Worm (Caenorhabditis elegans) whole organism, L4 larva: Measurements from ENCODE around the gene srh-282.

ENCODE experiments used
- F10B5.3 ChIP-seq: sonication (generic microtip); optimal IDR thresholded peaks from 2 replicates; lab custom pipeline; 2016; ENCODE audit warnings: mild to moderate bottlenecking, missing genetic modification characterization, missing compliant biosample characterization
- F26F4.8 ChIP-seq: fragments of 200-800 bp; sonication (Bioruptor generic); conservative IDR thresholded peaks from 2 replicates; pipeline ENCODE4 v1.3.6; 2022; ENCODE audit warnings: missing genetic modification characterization, missing compliant biosample characterization
- T20F7.1 ChIP-seq: fragments of 200-800 bp; sonication (Bioruptor generic); optimal IDR thresholded peaks from 2 replicates; lab custom pipeline; 2018; ENCODE audit warnings: mild to moderate bottlenecking, missing genetic modification characterization, missing compliant biosample characterization
- T26A8.4 ChIP-seq: fragments of 200-800 bp; sonication (Bioruptor generic); IDR thresholded peaks from 2 replicates; pipeline ENCODE4 v1.3.6; 2022; ENCODE audit warnings: missing genetic modification characterization, missing compliant biosample characterization
- Y105C5A.15 ChIP-seq: fragments of 200-800 bp; sonication (Bioruptor generic); IDR thresholded peaks from 2 replicates; pipeline ENCODE4 v1.3.6; 2022; ENCODE audit warnings: missing genetic modification characterization, missing compliant biosample characterization
- ZK337.2 ChIP-seq: fragments of 200-800 bp; sonication (Bioruptor generic); IDR thresholded peaks from 2 replicates; pipeline ENCODE4 v1.3.6; 2022; ENCODE audit warnings: missing genetic modification reagents, missing genetic modification characterization, missing compliant biosample characterization
- ZK546.5 ChIP-seq, 2 experiments: sonication (generic microtip); optimal IDR thresholded peaks; 2 replicates each; lab custom pipeline; 2017; ENCODE audit warnings: missing biosample characterization in 2 of 2, missing genetic modification characterization in 2 of 2
- aly-2 ChIP-seq: sonication (generic microtip); optimal IDR thresholded peaks from 2 replicates; lab custom pipeline; 2018; ENCODE audit warnings: missing biosample characterization, missing genetic modification characterization
- arid-1 ChIP-seq: fragments of 200-800 bp; sonication (Bioruptor generic); conservative IDR thresholded peaks from 2 replicates; pipeline ENCODE4 v1.3.6; 2022; ENCODE audit warnings: missing genetic modification reagents, missing genetic modification characterization, missing compliant biosample characterization
- attf-4 ChIP-seq: sonication (generic microtip); optimal IDR thresholded peaks from 3 replicates; lab custom pipeline; 2017; ENCODE audit warnings: missing biosample characterization, missing genetic modification characterization
- ceh-28 ChIP-seq: fragments of 150-350 bp; optimal IDR thresholded peaks from 2 replicates; lab custom pipeline; 2014; ENCODE audit warnings: missing biosample characterization, missing genetic modification reagents, missing genetic modification characterization
- ceh-44 ChIP-seq: fragments of 200-800 bp; sonication (Bioruptor generic); IDR thresholded peaks from 2 replicates; pipeline ENCODE4 v1.3.6; 2022; ENCODE audit warnings: missing genetic modification reagents, missing genetic modification characterization, missing compliant biosample characterization
- ceh-82 ChIP-seq: sonication (generic microtip); optimal IDR thresholded peaks from 2 replicates; lab custom pipeline; 2017; ENCODE audit warnings: missing biosample characterization, missing genetic modification characterization
- ces-1 ChIP-seq: fragments of 150-350 bp; sonication (generic microtip); optimal IDR thresholded peaks from 4 replicates; lab custom pipeline; 2014; ENCODE audit warnings: missing biosample characterization, missing genetic modification reagents, missing genetic modification characterization
- daf-12 ChIP-seq: fragments of 150-350 bp; optimal IDR thresholded peaks from 2 replicates; lab custom pipeline; 2014; ENCODE audit warnings: missing biosample characterization, missing genetic modification reagents, missing genetic modification characterization
- daf-19 ChIP-seq: fragments of 200-800 bp; sonication (Bioruptor generic); conservative IDR thresholded peaks from 2 replicates; pipeline ENCODE4 v1.3.6; 2022; ENCODE audit warnings: missing genetic modification characterization, missing compliant biosample characterization
- dmd-8 ChIP-seq: fragments of 200-800 bp; sonication (Bioruptor generic); IDR thresholded peaks from 2 replicates; pipeline ENCODE4 v1.3.6; 2022; ENCODE audit warnings: missing genetic modification characterization, missing compliant biosample characterization
- dpl-1 ChIP-seq: fragments of 150-350 bp; optimal IDR thresholded peaks from 2 replicates; lab custom pipeline; 2014; ENCODE audit warnings: missing biosample characterization, missing genetic modification reagents, missing genetic modification characterization
- duxl-1 ChIP-seq: sonication (generic microtip); optimal IDR thresholded peaks from 2 replicates; lab custom pipeline; 2016; ENCODE audit warnings: mild to moderate bottlenecking, missing genetic modification characterization, moderate library complexity, missing compliant biosample characterization; ENCODE audit not compliant: poor library complexity
- fkh-10 ChIP-seq: fragments of 150-350 bp; optimal IDR thresholded peaks from 2 replicates; lab custom pipeline; 2014; ENCODE audit warnings: missing biosample characterization, missing genetic modification reagents, missing genetic modification characterization
- fos-1 ChIP-seq: fragments of 150-350 bp; optimal IDR thresholded peaks from 2 replicates; lab custom pipeline; 2014; ENCODE audit warnings: missing biosample characterization, missing genetic modification characterization
- hif-1 ChIP-seq, 2 experiments: sonication (generic microtip); optimal IDR thresholded peaks; 2 replicates each; lab custom pipeline; 2016 to 2017; ENCODE audit warnings: missing compliant biosample characterization in 2 of 2, missing genetic modification characterization in 2 of 2, missing genetic modification reagents in 2 of 2, missing genotype in 2 of 2, mild to moderate bottlenecking in 1 of 2
- hlh-30 ChIP-seq: sonication (generic microtip); optimal IDR thresholded peaks from 2 replicates; lab custom pipeline; 2017; ENCODE audit warnings: antibody characterized with exemption, mild to moderate bottlenecking, missing genetic modification characterization, missing compliant biosample characterization; ENCODE audit not compliant: insufficient read depth
- hmg-1.1 ChIP-seq: fragments of 200-800 bp; sonication (Bioruptor generic); IDR thresholded peaks from 2 replicates; pipeline ENCODE4 v1.3.6; 2022; ENCODE audit warnings: missing genetic modification reagents, missing genetic modification characterization, missing compliant biosample characterization
- lin-1 ChIP-seq: fragments of 200-800 bp; sonication (Bioruptor generic); IDR thresholded peaks from 2 replicates; pipeline ENCODE4 v1.3.6; 2022; ENCODE audit warnings: missing genetic modification reagents, missing genetic modification characterization, missing compliant biosample characterization
- lin-13 ChIP-seq: fragments of 150-350 bp; optimal IDR thresholded peaks from 2 replicates; lab custom pipeline; 2014; ENCODE audit warnings: missing biosample characterization, missing genetic modification reagents, missing genetic modification characterization
- lin-38 ChIP-seq: fragments of 200-800 bp; sonication (Bioruptor generic); IDR thresholded peaks from 2 replicates; pipeline ENCODE4 v1.3.6; 2022; ENCODE audit warnings: missing genetic modification reagents, missing genetic modification characterization, missing compliant biosample characterization
- lir-3 ChIP-seq: sonication (generic microtip); optimal IDR thresholded peaks from 2 replicates; lab custom pipeline; 2016; ENCODE audit warnings: mild to moderate bottlenecking, missing genetic modification characterization, missing compliant biosample characterization
- mdl-1 ChIP-seq, 2 experiments: fragments of 150-350 bp in 1 of 2; sonication (generic microtip) in 1 of 2; optimal IDR thresholded peaks; 2 replicates each; lab custom pipeline; 2014 to 2017; ENCODE audit warnings: missing biosample characterization in 2 of 2, missing genetic modification characterization in 2 of 2
- mdt-29 ChIP-seq: fragments of 200-800 bp; sonication (Bioruptor generic); IDR thresholded peaks from 2 replicates; pipeline ENCODE4 v1.3.6; 2022; ENCODE audit warnings: missing genetic modification reagents, missing genetic modification characterization, missing compliant biosample characterization
- mep-1 ChIP-seq: fragments of 150-350 bp; sonication (generic microtip); optimal IDR thresholded peaks from 3 replicates; lab custom pipeline; 2014; ENCODE audit warnings: missing biosample characterization, missing genetic modification characterization
- mes-2 ChIP-seq: sonication (generic microtip); optimal IDR thresholded peaks from 2 replicates; lab custom pipeline; 2016; ENCODE audit warnings: missing genotype, mild to moderate bottlenecking, missing genetic modification characterization, missing compliant biosample characterization; ENCODE audit not compliant: poor library complexity, severe bottlenecking
- mxl-2 ChIP-seq: fragments of 200-800 bp; sonication (Bioruptor generic); conservative IDR thresholded peaks from 2 replicates; pipeline ENCODE4 v1.3.6; 2022; ENCODE audit warnings: missing genetic modification reagents, missing genetic modification characterization, missing compliant biosample characterization
- nhr-237 ChIP-seq: sonication (generic microtip); optimal IDR thresholded peaks from 2 replicates; lab custom pipeline; 2017; ENCODE audit warnings: missing biosample characterization, missing genetic modification characterization
- nhr-25 ChIP-seq: sonication (generic microtip); optimal IDR thresholded peaks from 2 replicates; lab custom pipeline; 2017; ENCODE audit warnings: missing genetic modification characterization, mild to moderate bottlenecking, missing compliant biosample characterization, antibody characterized with exemption, moderate library complexity, borderline replicate concordance; ENCODE audit not compliant: insufficient read depth
- nhr-41 ChIP-seq: fragments of 200-800 bp; sonication (Bioruptor generic); IDR thresholded peaks from 2 replicates; pipeline ENCODE4 v1.3.6; 2022; ENCODE audit warnings: missing genetic modification reagents, missing genetic modification characterization, missing compliant biosample characterization
- nhr-48 ChIP-seq: sonication (generic microtip); optimal IDR thresholded peaks from 2 replicates; lab custom pipeline; 2016; ENCODE audit warnings: mild to moderate bottlenecking, missing genetic modification characterization, missing compliant biosample characterization
- nhr-6 ChIP-seq: fragments of 150-350 bp; optimal IDR thresholded peaks from 2 replicates; lab custom pipeline; 2014; ENCODE audit warnings: missing biosample characterization, missing genetic modification characterization
- nhr-76 ChIP-seq: fragments of 150-350 bp; optimal IDR thresholded peaks from 2 replicates; lab custom pipeline; 2014; ENCODE audit warnings: missing biosample characterization, missing genetic modification characterization
- pha-4 ChIP-seq, 2 experiments: fragments of 150-350 bp in 1 of 2; fragments of 200-800 bp in 1 of 2; sonication (Bioruptor generic) in 1 of 2; IDR thresholded peaks in 1 of 2; optimal IDR thresholded peaks in 1 of 2; 2 replicates each; pipeline versions ENCODE4 v1.3.6 to Lab custom; 2014 to 2022; ENCODE audit warnings: missing genetic modification characterization in 2 of 2, missing genetic modification reagents in 2 of 2, missing biosample characterization in 1 of 2, missing compliant biosample characterization in 1 of 2
- php-3 ChIP-seq: fragments of 200-800 bp; sonication (Bioruptor generic); IDR thresholded peaks from 2 replicates; pipeline ENCODE4 v1.3.6; 2022; ENCODE audit warnings: missing genetic modification reagents, missing genetic modification characterization, missing compliant biosample characterization
- saeg-2 ChIP-seq: fragments of 200-800 bp; sonication (Bioruptor generic); IDR thresholded peaks from 2 replicates; pipeline ENCODE4 v1.3.6; 2022; ENCODE audit warnings: missing genetic modification reagents, missing genetic modification characterization, missing compliant biosample characterization
- snpc-1.2 ChIP-seq: fragments of 200-800 bp; sonication (Bioruptor generic); IDR thresholded peaks from 2 replicates; pipeline ENCODE4 v1.3.6; 2022; ENCODE audit warnings: missing genetic modification reagents, missing genetic modification characterization, missing compliant biosample characterization
- snpc-4 ChIP-seq: fragments of 150-350 bp; optimal IDR thresholded peaks from 2 replicates; lab custom pipeline; 2014; ENCODE audit warnings: missing biosample characterization, missing genetic modification characterization
- spr-1 ChIP-seq: sonication (generic microtip); optimal IDR thresholded peaks from 2 replicates; lab custom pipeline; 2016; ENCODE audit warnings: mild to moderate bottlenecking, missing genetic modification characterization, missing compliant biosample characterization
- tag-97 ChIP-seq: fragments of 200-800 bp; sonication (Bioruptor generic); IDR thresholded peaks from 2 replicates; pipeline ENCODE4 v1.3.6; 2022; ENCODE audit warnings: missing genetic modification characterization, missing compliant biosample characterization
- unc-39 ChIP-seq: sonication (generic microtip); optimal IDR thresholded peaks from 2 replicates; lab custom pipeline; 2017; ENCODE audit warnings: missing biosample characterization, missing genetic modification characterization
- unc-62 ChIP-seq, 3 experiments: fragments of 150-350 bp in 1 of 3; sonication (generic microtip); optimal IDR thresholded peaks in 2 of 3; peaks in 1 of 3; 1 replicate in 1 of 3; 2 replicates in 2 of 3; lab custom pipeline; 2014 to 2017; ENCODE audit warnings: missing biosample characterization in 3 of 3, missing genetic modification characterization in 3 of 3, missing genetic modification reagents in 3 of 3, missing genotype in 1 of 3
- vab-7 ChIP-seq: fragments of 200-800 bp; sonication (Bioruptor generic); IDR thresholded peaks from 2 replicates; pipeline ENCODE4 v1.3.6; 2022; ENCODE audit warnings: missing genetic modification reagents, missing genetic modification characterization, missing compliant biosample characterization
- zip-2 ChIP-seq: fragments of 150-350 bp; optimal IDR thresholded peaks from 2 replicates; lab custom pipeline; 2014; ENCODE audit warnings: missing biosample characterization, missing genetic modification characterization

Gene srh-282

DNA sequence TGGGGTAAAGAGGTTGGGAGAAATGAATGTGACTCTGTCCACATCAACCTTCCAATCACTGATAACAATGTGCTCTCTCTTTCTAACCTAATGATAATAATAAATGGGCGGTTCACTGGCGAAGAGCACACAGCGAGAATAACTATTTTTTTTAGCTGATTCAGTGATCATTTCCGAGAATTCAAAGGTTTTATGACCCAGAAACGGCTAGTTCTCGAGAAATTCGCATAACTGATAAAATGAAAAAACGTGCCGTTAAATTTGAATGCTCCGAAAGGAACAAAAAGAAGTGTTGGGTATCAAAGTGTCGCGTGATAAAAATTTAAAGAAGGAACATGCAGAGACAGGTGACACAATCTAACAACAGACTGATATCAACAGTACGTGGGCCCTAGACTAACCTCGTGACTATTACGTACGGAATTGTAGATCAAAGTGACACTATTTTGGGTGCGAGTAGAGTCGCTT is 22.6 kb upstream of the srh-282 start (continued):
- no peak for TF ChIP-seq ZK337.2
- no peak for TF ChIP-seq arid-1
- no peak for TF ChIP-seq lin-38
- TF ChIP-seq dmd-8 (GFP tag; lab: Robert Waterston, UW): no peak
- TF ChIP-seq php-3 (GFP tag; lab: Robert Waterston, UW): peak; percentile 91
- TF ChIP-seq fos-1: no peak
- TF ChIP-seq tag-97 (GFP tag; lab: Robert Waterston, UW): no peak
- no peak for TF ChIP-seq hif-1 (tag; optimal IDR thresholded peaks at IDR 0.05; lab: Kevin White, UChicago)
- TF ChIP-seq nhr-41: no peak
- peak; percentile 49; the same call in 1 of the 2 replicates for TF ChIP-seq mxl-2
- TF ChIP-seq mdt-29 (GFP tag; lab: Robert Waterston, UW): 0 out of 2 replicates have a peak, but pooled peaks have one; percentile 30
- no peak for TF ChIP-seq snpc-1.2 (GFP tag; lab: Robert Waterston, UW)
- peak in 1 of 2 experiments; percentile 92 for TF ChIP-seq unc-62 (GFP tag; optimal IDR thresholded peaks at IDR 0.05 in 1 of 2; lab: Kevin White, UChicago)
- no peak for TF ChIP-seq unc-62 (tag; optimal IDR thresholded peaks at IDR 0.05; lab: Kevin White, UChicago)
- TF ChIP-seq duxl-1 (tag; lab: Kevin White, UChicago): no peak
- TF ChIP-seq ceh-28 (tag; lab: Kevin White, UChicago): no peak
- peak; percentile 54 for TF ChIP-seq nhr-48 (tag; lab: Kevin White, UChicago)
- 0 out of 2 replicates have a peak, but pooled peaks have one; percentile 31 for TF ChIP-seq T26A8.4 (GFP tag; lab: Robert Waterston, UW)
- TF ChIP-seq ceh-44 (GFP tag; lab: Robert Waterston, UW): no peak
- peak; percentile 17 for TF ChIP-seq T20F7.1
- no peak for TF ChIP-seq pha-4 (GFP tag; IDR thresholded peaks at IDR 0.05; lab: Robert Waterston, UW)
- TF ChIP-seq pha-4 (tag; optimal IDR thresholded peaks at IDR 0.05; lab: Kevin White, UChicago): no peak
- TF ChIP-seq hmg-1.1 (GFP tag; lab: Robert Waterston, UW): no peak
- TF ChIP-seq snpc-4 (tag; lab: Kevin White, UChicago): no peak
- no peak for TF ChIP-seq nhr-76 (tag; lab: Kevin White, UChicago)
- no peak for TF ChIP-seq zip-2 (tag; lab: Kevin White, UChicago)
- no peak for TF ChIP-seq spr-1 (tag; lab: Kevin White, UChicago)
- peak; percentile 52 for TF ChIP-seq mep-1
- no peak for TF ChIP-seq daf-19 (GFP tag; lab: Robert Waterston, UW)
- TF ChIP-seq daf-12: no peak
- TF ChIP-seq ces-1: no peak
- TF ChIP-seq lin-13 (GFP tag; lab: Kevin White, UChicago): no peak
- TF ChIP-seq lir-3 (tag; lab: Kevin White, UChicago): no peak
- TF ChIP-seq ceh-82 (tag; lab: Kevin White, UChicago): no peak
- TF ChIP-seq Y105C5A.15 (GFP tag; lab: Robert Waterston, UW): no peak
- TF ChIP-seq nhr-25 (tag; lab: Kevin White, UChicago): no peak
- no peak for TF ChIP-seq F10B5.3
- TF ChIP-seq vab-7 (GFP tag; lab: Robert Waterston, UW): no peak
- TF ChIP-seq ZK546.5 (tag; optimal IDR thresholded peaks at IDR 0.05; lab: Kevin White, UChicago): no peak
- TF ChIP-seq mes-2 (tag; lab: Kevin White, UChicago): no peak
- no peak for TF ChIP-seq F26F4.8
- TF ChIP-seq hlh-30 (tag; lab: Kevin White, UChicago): peak; percentile 70
- 0 out of 2 replicates have a peak, but pooled peaks have one; percentile 10 for TF ChIP-seq saeg-2 (GFP tag; lab: Robert Waterston, UW)
- no peak for TF ChIP-seq dpl-1 (GFP tag; lab: Kevin White, UChicago)
- TF ChIP-seq mdl-1 (tag; optimal IDR thresholded peaks at IDR 0.05; lab: Kevin White, UChicago): peak in 1 of 2 experiments; percentile 18
- TF ChIP-seq attf-4 (tag; lab: Kevin White, UChicago): no peak
- TF ChIP-seq nhr-6 (tag; lab: Kevin White, UChicago): no peak
- TF ChIP-seq lin-1 (GFP tag; lab: Robert Waterston, UW): no peak; the same call in 1 of the 2 replicates
- TF ChIP-seq nhr-237 (tag; lab: Kevin White, UChicago): no peak
- no peak for TF ChIP-seq aly-2
- no peak for TF ChIP-seq fkh-10 (GFP tag; lab: Kevin White, UChicago)
- no peak for TF ChIP-seq unc-39 (tag; lab: Kevin White, UChicago)
